Fruit fly (Drosophila melanogaster): Measurements from ENCODE around the gene CG3618.

Gene CG3618

DNA sequence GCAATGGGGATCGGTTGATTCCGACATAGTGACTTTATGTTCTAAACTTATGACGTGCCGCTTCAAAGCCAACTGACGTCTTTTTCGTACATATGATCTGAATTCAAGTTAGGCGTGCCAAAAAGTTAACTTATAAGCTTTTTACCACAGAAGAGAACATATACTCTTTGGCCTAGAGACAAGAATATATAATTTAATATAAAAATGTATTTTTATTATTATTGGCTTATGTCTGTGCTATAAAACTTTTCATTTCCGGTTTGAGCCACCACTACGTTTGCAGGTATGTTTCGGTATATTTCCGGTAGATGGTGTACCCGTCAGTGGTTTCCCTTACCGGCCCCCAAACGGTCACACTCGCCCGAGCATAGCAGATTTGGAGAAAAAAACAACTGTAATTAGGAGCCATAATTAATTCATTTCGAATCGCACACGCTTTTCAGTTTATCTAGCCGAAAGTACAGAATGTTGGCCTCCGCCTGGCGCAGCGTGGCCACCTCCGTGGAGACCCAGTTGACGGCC is 17.5 kb downstream of the CG3618 start, which contains the start of the genes CG3698 and tzn (continued):
- peak; percentile 72 for TF ChIP-seq NK7.1 (GFP tag; optimal IDR thresholded peaks at IDR 0.05)
- TF ChIP-seq CG12236 (GFP tag; optimal IDR thresholded peaks at IDR 0.05) = peak; percentile 79
- TF ChIP-seq jing (GFP tag; optimal IDR thresholded peaks at IDR 0.05) = peak; percentile 83
- peak; percentile 91 for TF ChIP-seq onecut (GFP tag; IDR thresholded peaks at IDR 0.05)
- peak; percentile 93 for TF ChIP-seq mirr (GFP tag; optimal IDR thresholded peaks at IDR 0.05)
- no peak for TF ChIP-seq CG7839 (tag; optimal IDR thresholded peaks at IDR 0.05)
- peak; percentile 85 for TF ChIP-seq pita (GFP tag; optimal IDR thresholded peaks at IDR 0.05)
- TF ChIP-seq CG7987 (GFP tag; optimal IDR thresholded peaks at IDR 0.05) = peak; percentile 99
- TF ChIP-seq sima (GFP tag; optimal IDR thresholded peaks at IDR 0.05) = peak; percentile 76
- no peak for TF ChIP-seq h (optimal IDR thresholded peaks at IDR 0.05)
- TF ChIP-seq chinmo (GFP tag; IDR thresholded peaks at IDR 0.05; ENCODE audit: partially characterized antibody) = no peak
- TF ChIP-seq sens-2 (GFP tag; IDR thresholded peaks at IDR 0.05) = peak; percentile 95
- peak; percentile 43 for TF ChIP-seq BEAF-32 (GFP tag; optimal IDR thresholded peaks at IDR 0.05)
- peak; percentile 84 for TF ChIP-seq NC2β (GFP tag; optimal IDR thresholded peaks at IDR 0.05)
- TF ChIP-seq Sin3A (optimal IDR thresholded peaks at IDR 0.05) = no peak
- peak; percentile 94 for TF ChIP-seq CG13296 (GFP tag; optimal IDR thresholded peaks at IDR 0.05)
- TF ChIP-seq fd3F (GFP tag; optimal IDR thresholded peaks at IDR 0.05) = peak; percentile 89
- no peak for TF ChIP-seq mld (GFP tag; IDR thresholded peaks at IDR 0.05; ENCODE audit: partially characterized antibody)
- TF ChIP-seq CG16863 (GFP tag; optimal IDR thresholded peaks at IDR 0.05) = peak; percentile 72
- TF ChIP-seq nau (GFP tag; optimal IDR thresholded peaks at IDR 0.05) = no peak
- TF ChIP-seq chn (GFP tag; optimal IDR thresholded peaks at IDR 0.05) = peak; percentile 87
- no peak for TF ChIP-seq CG13894 (tag; optimal IDR thresholded peaks at IDR 0.05)
- peak; percentile 67 for TF ChIP-seq grn (GFP tag; optimal IDR thresholded peaks at IDR 0.05)
- peak; percentile 94 for TF ChIP-seq CG4328 (GFP tag; optimal IDR thresholded peaks at IDR 0.05)
- peak; percentile 82 for TF ChIP-seq gro (GFP tag; optimal IDR thresholded peaks at IDR 0.05)
- TF ChIP-seq tap (tag; optimal IDR thresholded peaks at IDR 0.05) = no peak
- TF ChIP-seq Dll (GFP tag; IDR thresholded peaks at IDR 0.05; ENCODE audit: partially characterized antibody) = no peak
- no peak for TF ChIP-seq Scr (GFP tag; IDR thresholded peaks at IDR 0.05; ENCODE audit: partially characterized antibody)
- 0 out of 2 replicates have a peak, but pooled peaks have one; percentile 24 for TF ChIP-seq unc-4 (GFP tag; IDR thresholded peaks at IDR 0.05; ENCODE audit: partially characterized antibody)
- peak; percentile 90 for TF ChIP-seq Jarid2 (GFP tag; optimal IDR thresholded peaks at IDR 0.05)
- TF ChIP-seq CG32772 (GFP tag; IDR thresholded peaks at IDR 0.05) = peak; percentile 92
- TF ChIP-seq CG15479 (GFP tag; optimal IDR thresholded peaks at IDR 0.05) = peak; percentile 12
- peak; percentile 89 for TF ChIP-seq dmrt11E (tag; optimal IDR thresholded peaks at IDR 0.05)
- peak; percentile 74 for TF ChIP-seq E2f2 (GFP tag; IDR thresholded peaks at IDR 0.05)
- TF ChIP-seq Ptx1 (GFP tag; IDR thresholded peaks at IDR 0.05) = peak; percentile 91
- TF ChIP-seq ac (GFP tag; optimal IDR thresholded peaks at IDR 0.05) = peak; percentile 93
- TF ChIP-seq CG3838 (GFP tag; optimal IDR thresholded peaks at IDR 0.05) = peak; percentile 82
- TF ChIP-seq mam (GFP tag; optimal IDR thresholded peaks at IDR 0.05) = peak; percentile 76
- peak; percentile 84 for TF ChIP-seq CG9437 (GFP tag; optimal IDR thresholded peaks at IDR 0.05)
- peak; percentile 99 for TF ChIP-seq ci (GFP tag; IDR thresholded peaks at IDR 0.05)
- peak; percentile 52 for TF ChIP-seq CG15073 (GFP tag; optimal IDR thresholded peaks at IDR 0.05)
- peak; percentile 98 for TF ChIP-seq CG7271 (tag; optimal IDR thresholded peaks at IDR 0.05)
- peak; percentile 89 for TF ChIP-seq CoRest (tag; optimal IDR thresholded peaks at IDR 0.05)
- TF ChIP-seq tio (GFP tag; optimal IDR thresholded peaks at IDR 0.05) = peak; percentile 87
- TF ChIP-seq CG9727 (GFP tag; optimal IDR thresholded peaks at IDR 0.05) = peak; percentile 97
- TF ChIP-seq Dbx (GFP tag; IDR thresholded peaks at IDR 0.05) = peak; percentile 93
- TF ChIP-seq CG3281 (GFP tag; optimal IDR thresholded peaks at IDR 0.05) = peak; percentile 95
- TF ChIP-seq CG31224 (GFP tag; IDR thresholded peaks at IDR 0.05) = peak; percentile 89
- peak; percentile 96 for TF ChIP-seq CG32532 (GFP tag; IDR thresholded peaks at IDR 0.05)
- peak; percentile 72 for TF ChIP-seq esg (GFP tag; conservative IDR thresholded peaks at IDR 0.05)
- peak; percentile 86 for TF ChIP-seq Side (GFP tag; optimal IDR thresholded peaks at IDR 0.05)

Data from whole organism, embryonic.